Worm (Caenorhabditis elegans) whole organism, L4 larva: ENCODE measurements around the gene str-99.

Experiments
- F44E2.7 ChIP-seq: fragments of 200-800 bp; sonication (Bioruptor generic); IDR thresholded peaks from 2 replicates; pipeline ENCODE4 v2.1.2; 2022; ENCODE audit warnings: missing genetic modification characterization, missing compliant biosample characterization
- ceh-28 ChIP-seq: fragments of 150-350 bp; optimal IDR thresholded peaks from 2 replicates; lab custom pipeline; 2014; ENCODE audit warnings: missing biosample characterization, missing genetic modification reagents, missing genetic modification characterization
- ceh-62 ChIP-seq: sonication (generic microtip); optimal IDR thresholded peaks from 2 replicates; lab custom pipeline; 2017; ENCODE audit warnings: missing biosample characterization, missing genetic modification characterization
- dve-1 ChIP-seq: sonication (generic microtip); optimal IDR thresholded peaks from 2 replicates; lab custom pipeline; 2017; ENCODE audit warnings: antibody characterized with exemption, mild to moderate bottlenecking, missing genetic modification characterization, missing compliant biosample characterization; ENCODE audit not compliant: insufficient read depth
- lin-13 ChIP-seq: fragments of 150-350 bp; optimal IDR thresholded peaks from 2 replicates; lab custom pipeline; 2014; ENCODE audit warnings: missing biosample characterization, missing genetic modification reagents, missing genetic modification characterization
- mxl-2 ChIP-seq: fragments of 200-800 bp; sonication (Bioruptor generic); conservative IDR thresholded peaks from 2 replicates; pipeline ENCODE4 v1.3.6; 2022; ENCODE audit warnings: missing genetic modification reagents, missing genetic modification characterization, missing compliant biosample characterization
- pqm-1 ChIP-seq: sonication (generic microtip); optimal IDR thresholded peaks from 2 replicates; lab custom pipeline; 2017; ENCODE audit warnings: missing biosample characterization, missing genetic modification characterization
- tra-1 ChIP-seq: fragments of 200-800 bp; sonication (Bioruptor generic); IDR thresholded peaks from 2 replicates; pipeline ENCODE4 v1.3.6; 2022; ENCODE audit warnings: missing genetic modification reagents, missing genetic modification characterization, missing compliant biosample characterization
- zip-11 ChIP-seq: fragments of 200-800 bp; sonication (Bioruptor generic); IDR thresholded peaks from 2 replicates; pipeline ENCODE4 v1.3.6; 2022; ENCODE audit warnings: missing genetic modification characterization, missing compliant biosample characterization
- ztf-11 ChIP-seq: fragments of 150-350 bp; optimal IDR thresholded peaks from 2 replicates; lab custom pipeline; 2014; ENCODE audit warnings: missing biosample characterization, missing genetic modification characterization

DNA sequence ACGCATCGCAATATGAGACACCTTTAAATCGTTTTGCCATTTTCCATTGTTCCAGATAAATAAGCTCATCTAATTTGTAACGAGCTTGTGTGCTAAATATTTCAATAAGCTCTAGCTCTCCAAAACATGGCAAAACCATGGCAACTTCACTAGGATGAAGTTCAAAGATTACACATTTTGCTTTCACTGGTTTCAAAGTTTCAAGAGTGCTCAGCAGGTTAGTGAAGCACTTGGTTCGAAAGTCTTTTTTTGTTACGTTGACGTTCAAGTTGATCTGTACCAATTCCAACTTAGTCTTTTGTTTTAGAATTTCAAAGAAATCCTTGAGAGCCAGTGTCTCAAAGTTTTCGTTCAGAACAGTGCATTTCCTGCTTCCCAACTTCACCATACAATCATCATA, 15.9 kb downstream of the str-99 start, which contains the start of gene fbxa-18:
- no peak for TF ChIP-seq lin-13 (GFP tag; lab: Kevin White, UChicago)
- TF ChIP-seq dve-1 (tag; lab: Kevin White, UChicago) = no peak
- TF ChIP-seq F44E2.7 (GFP tag; lab: Robert Waterston, UW) = no peak
- no peak for TF ChIP-seq tra-1
- TF ChIP-seq mxl-2 = no peak
- TF ChIP-seq ceh-28 (tag; lab: Kevin White, UChicago) = no peak
- no peak for TF ChIP-seq pqm-1 (tag; lab: Kevin White, UChicago)
- TF ChIP-seq zip-11 (GFP tag; lab: Robert Waterston, UW) = no peak
- no peak for TF ChIP-seq ceh-62 (tag; lab: Kevin White, UChicago)
- TF ChIP-seq ztf-11 (tag; lab: Kevin White, UChicago) = no peak
